Worm (Caenorhabditis elegans) whole organism, L4 larva: ENCODE data around the gene nsph-4.3.

Experiments
- nhr-10 ChIP-seq: fragments of 150-350 bp; optimal IDR thresholded peaks from 2 replicates; lab custom pipeline; 2014; ENCODE audit warnings: missing biosample characterization, missing genetic modification characterization
- skn-1 ChIP-seq: fragments of 150-350 bp; optimal IDR thresholded peaks from 2 replicates; lab custom pipeline; 2014; ENCODE audit warnings: missing biosample characterization, missing genetic modification characterization

- TF ChIP-seq nhr-10 (tag; lab: Kevin White, UChicago): no peak
- no peak for TF ChIP-seq skn-1 (tag; lab: Kevin White, UChicago)
Observed at ce11 chrIII:7580586-7580985, 28.5 kb downstream of the nsph-4.3 start.
